Fruit fly (Drosophila melanogaster): Measurements from ENCODE around the gene dmt.

The dmt gene

dm6 chr3R:9674968-9675573 lies 35.9 kb upstream of the dmt start, which contains the start of gene Nepl12:
TSS of gene Nepl12 (plus strand) at chr3R:9675523.
- TF ChIP-seq CG8632 (GFP tag; optimal IDR thresholded peaks at IDR 0.05) (peak; percentile 27), Eip75B (GFP tag; optimal IDR thresholded peaks at IDR 0.05) (no peak), Eip78C (GFP tag) (no peak), salr (GFP tag; optimal IDR thresholded peaks at IDR 0.05) (peak in 1 of 2 experiments; percentile 22), CG6792 (GFP tag; optimal IDR thresholded peaks at IDR 0.05) (peak; percentile 12), CG34406 (GFP tag; optimal IDR thresholded peaks at IDR 0.05) (peak; percentile 9), CG8319 (GFP tag; optimal IDR thresholded peaks at IDR 0.05) (peak; percentile 18), achi (GFP tag; optimal IDR thresholded peaks at IDR 0.05) (peak; percentile 8), lz (GFP tag; optimal IDR thresholded peaks at IDR 0.05) (no peak), CG11902 (GFP tag; optimal IDR thresholded peaks at IDR 0.05) (peak; percentile 19)

- TF ChIP-seq Hr38 (GFP tag; optimal IDR thresholded peaks at IDR 0.05) (no peak), Lpt (GFP tag; optimal IDR thresholded peaks at IDR 0.05) (no peak), Sox14 (GFP tag; optimal IDR thresholded peaks at IDR 0.05) (peak; percentile 66), CG6808 (GFP tag; optimal IDR thresholded peaks at IDR 0.05) (no peak), CG31627 (GFP tag; optimal IDR thresholded peaks at IDR 0.05) (no peak), Met (GFP tag; optimal IDR thresholded peaks at IDR 0.05) (no peak), CG8119 (GFP tag; IDR thresholded peaks at IDR 0.05) (no peak), achi (GFP tag; optimal IDR thresholded peaks at IDR 0.05) (peak; percentile 81), cyc (GFP tag; optimal IDR thresholded peaks at IDR 0.05) (no peak), pdm3 (GFP tag; optimal IDR thresholded peaks at IDR 0.05) (no peak), Ets21C (GFP tag; optimal IDR thresholded peaks at IDR 0.05) (no peak), Hr39 (GFP tag; optimal IDR thresholded peaks at IDR 0.05) (no peak), ss (GFP tag; optimal IDR thresholded peaks at IDR 0.05) (peak in 1 of 2 experiments; percentile 43), dsx (GFP tag; optimal IDR thresholded peaks at IDR 0.05; ENCODE audit: poor library complexity, severe bottlenecking) (peak; percentile 34), eg (GFP tag; IDR thresholded peaks at IDR 0.05) (0 out of 3 replicates have a peak, but pooled peaks have one; percentile 9), fkh (GFP tag; optimal IDR thresholded peaks at IDR 0.05) (peak; percentile 11), CG9139 (GFP tag; optimal IDR thresholded peaks at IDR 0.05) (peak; percentile 9), CG8319 (GFP tag; optimal IDR thresholded peaks at IDR 0.05) (no peak), Eip75B (GFP tag; optimal IDR thresholded peaks at IDR 0.05) (no peak), svp (GFP tag) (no peak), CG4318 (GFP tag; optimal IDR thresholded peaks at IDR 0.05) (no peak)
These were observed 33.1 kb upstream of the dmt start, which contains the start of gene p23 for dm6 chr3R:9677734-9678341. TSS of gene p23 (plus strand) at chr3R:9677927.

- TF ChIP-seq CG31627 (GFP tag; optimal IDR thresholded peaks at IDR 0.05): no peak
- TF ChIP-seq CG34406 (GFP tag; optimal IDR thresholded peaks at IDR 0.05): no peak
- no peak for TF ChIP-seq OdsH (GFP tag; optimal IDR thresholded peaks at IDR 0.05)
- no peak for TF ChIP-seq CG8632 (GFP tag; optimal IDR thresholded peaks at IDR 0.05)
- peak; percentile 36 for TF ChIP-seq achi (GFP tag; optimal IDR thresholded peaks at IDR 0.05)
- TF ChIP-seq cyc (GFP tag; optimal IDR thresholded peaks at IDR 0.05): no peak
- TF ChIP-seq CG32006 (GFP tag; optimal IDR thresholded peaks at IDR 0.05): no peak
- no peak for TF ChIP-seq Lpt (GFP tag; optimal IDR thresholded peaks at IDR 0.05)
- peak; percentile 5 for TF ChIP-seq esn (GFP tag; optimal IDR thresholded peaks at IDR 0.05)
- no peak for TF ChIP-seq CG6163 (GFP tag; IDR thresholded peaks at IDR 0.05)
- no peak for TF ChIP-seq CG3032 (tag; optimal IDR thresholded peaks at IDR 0.05)
- no peak for TF ChIP-seq Sox102F (GFP tag; optimal IDR thresholded peaks at IDR 0.05)
- TF ChIP-seq CG9139 (GFP tag; optimal IDR thresholded peaks at IDR 0.05): no peak
- TF ChIP-seq Eip78C (GFP tag): peak; percentile 29
- TF ChIP-seq CG6276 (GFP tag; optimal IDR thresholded peaks at IDR 0.05): no peak
- TF ChIP-seq eg (GFP tag; IDR thresholded peaks at IDR 0.05): no peak
- no peak for TF ChIP-seq Blimp-1 (GFP tag; optimal IDR thresholded peaks at IDR 0.05)
- TF ChIP-seq dsx (GFP tag; optimal IDR thresholded peaks at IDR 0.05; ENCODE audit: poor library complexity, severe bottlenecking): peak; percentile 58
- no peak for TF ChIP-seq lz (GFP tag; optimal IDR thresholded peaks at IDR 0.05)
- TF ChIP-seq fkh (GFP tag; optimal IDR thresholded peaks at IDR 0.05): peak; percentile 92
- no peak for TF ChIP-seq Eip93F (GFP tag; optimal IDR thresholded peaks at IDR 0.05)
- TF ChIP-seq svp (GFP tag): no peak
These were observed 31.2 kb upstream of the dmt start, which contains the start of gene nmdyn-D7 for dm6 chr3R:9679746-9680145. TSS of gene nmdyn-D7 (plus strand) at chr3R:9679939.

All from whole organism, prepupa.